Worm (Caenorhabditis elegans): Measurements from ENCODE around the gene pho-11.

The pho-11 gene

ce11 chrII:9982437-9982836, 50.8 kb downstream of the pho-11 start:
- TF ChIP-seq him-1 (tag; optimal IDR thresholded peaks at IDR 0.05), result no peak
- no peak for TF ChIP-seq W03F9.2 (tag; optimal IDR thresholded peaks at IDR 0.05)
- TF ChIP-seq dao-5 (tag; optimal IDR thresholded peaks at IDR 0.05), result no peak

All from whole organism, L4/young adult.